Fruit fly (Drosophila melanogaster): ENCODE results near the gene CG5984.
A peak's percentile ranks its signal among the peaks of the same experiment; 100 is the strongest.

CG5984 gene

dm6 chr3R:27274533-27275447, 27.0 kb upstream of the CG5984 start, which contains the start of gene CG5938 (continued):
- TF ChIP-seq kah (GFP tag; optimal IDR thresholded peaks at IDR 0.05) (no peak), CG7556 (GFP tag; optimal IDR thresholded peaks at IDR 0.05) (no peak), CG12942 (GFP tag; optimal IDR thresholded peaks at IDR 0.05) (no peak), CG1832 (GFP tag; optimal IDR thresholded peaks at IDR 0.05) (no peak), CG4328 (GFP tag; optimal IDR thresholded peaks at IDR 0.05) (no peak), CG12236 (GFP tag; optimal IDR thresholded peaks at IDR 0.05) (no peak), Oli (tag; optimal IDR thresholded peaks at IDR 0.05) (no peak), lilli (GFP tag; optimal IDR thresholded peaks at IDR 0.05) (peak; percentile 27), Ptx1 (GFP tag; IDR thresholded peaks at IDR 0.05) (no peak), BEAF-32 (GFP tag; optimal IDR thresholded peaks at IDR 0.05) (peak; percentile 25), sr (GFP tag; IDR thresholded peaks at IDR 0.05) (peak; percentile 85), CHES-1-like (GFP tag; optimal IDR thresholded peaks at IDR 0.05) (no peak), zen2 (GFP tag; IDR thresholded peaks at IDR 0.05; ENCODE audit: partially characterized antibody) (no peak), CG14965 (GFP tag; optimal IDR thresholded peaks at IDR 0.05; ENCODE audit: borderline replicate concordance) (no peak), CG11093 (GFP tag; IDR thresholded peaks at IDR 0.05) (no peak), Hr51 (GFP tag; optimal IDR thresholded peaks at IDR 0.05) (peak in 1 of 2 experiments; percentile 29), CG9609 (GFP tag; optimal IDR thresholded peaks at IDR 0.05) (no peak), gce (GFP tag; IDR thresholded peaks at IDR 0.05) (no peak), gem (tag; optimal IDR thresholded peaks at IDR 0.05) (no peak), chm (GFP tag; IDR thresholded peaks at IDR 0.05) (no peak), ato (GFP tag; IDR thresholded peaks at IDR 0.05; ENCODE audit: partially characterized antibody) (no peak), CG9797 (GFP tag; optimal IDR thresholded peaks at IDR 0.05) (peak; percentile 13), wor (GFP tag; IDR thresholded peaks at IDR 0.05) (no peak), Atf6 (GFP tag; IDR thresholded peaks at IDR 0.05) (no peak; the same call in 1 of the 2 replicates), pzg (GFP tag; optimal IDR thresholded peaks at IDR 0.05) (peak; percentile 32), Oaz (GFP tag; IDR thresholded peaks at IDR 0.05) (no peak), CG4820 (GFP tag; optimal IDR thresholded peaks at IDR 0.05) (no peak), seq (GFP tag; IDR thresholded peaks at IDR 0.05) (peak; percentile 62), Xrp1 (GFP tag; IDR thresholded peaks at IDR 0.05) (peak; percentile 26; the same call in 1 of the 2 replicates), CG3407 (GFP tag; optimal IDR thresholded peaks at IDR 0.05) (no peak), CG2678 (tag; optimal IDR thresholded peaks at IDR 0.05) (peak; percentile 46), ara (GFP tag; IDR thresholded peaks at IDR 0.05) (no peak), tll (GFP tag; optimal IDR thresholded peaks at IDR 0.05) (peak in 1 of 2 experiments; percentile 76), Scr (GFP tag; IDR thresholded peaks at IDR 0.05; ENCODE audit: partially characterized antibody) (peak; percentile 24; the same call in 1 of the 2 replicates), CG15073 (GFP tag; optimal IDR thresholded peaks at IDR 0.05) (no peak), CG17385 (GFP tag; optimal IDR thresholded peaks at IDR 0.05) (peak; percentile 48), CTCF (GFP tag; optimal IDR thresholded peaks at IDR 0.05) (peak; percentile 69), wdn (GFP tag; IDR thresholded peaks at IDR 0.05) (no peak), CG14710 (tag; optimal IDR thresholded peaks at IDR 0.05) (peak; percentile 58), pb (GFP tag; optimal IDR thresholded peaks at IDR 0.05) (no peak), CG6791 (GFP tag; IDR thresholded peaks at IDR 0.05; ENCODE audit: partially characterized antibody) (no peak), Adf1 (GFP tag; IDR thresholded peaks at IDR 0.05) (no peak; the same call in 1 of the 2 replicates), CG4404 (GFP tag; IDR thresholded peaks at IDR 0.05) (no peak), Hmx (GFP tag; optimal IDR thresholded peaks at IDR 0.05) (no peak), D19A (tag; optimal IDR thresholded peaks at IDR 0.05) (peak; percentile 2), Fer3 (tag; optimal IDR thresholded peaks at IDR 0.05) (no peak), odd (GFP tag; optimal IDR thresholded peaks at IDR 0.05) (no peak), CG5180 (GFP tag; optimal IDR thresholded peaks at IDR 0.05) (no peak), CG30020 (tag; optimal IDR thresholded peaks at IDR 0.05) (no peak)
